Fruit fly (Drosophila melanogaster) whole organism, pupa: Measurements from ENCODE around the gene CG14431.

Experiments
- CG10348 ChIP-seq: fragments of 200-800 bp; sonication (Bioruptor generic); IDR thresholded peaks from 2 replicates; pipeline ENCODE4 v1.3.6; 2022; ENCODE audit warnings: missing biosample characterization, missing genetic modification characterization
- CG12605 ChIP-seq: fragments of 200-800 bp; sonication (Bioruptor generic); IDR thresholded peaks from 2 replicates; pipeline ENCODE4 v1.3.6; 2022; ENCODE audit warnings: missing biosample characterization, missing genetic modification characterization
- CG13204 ChIP-seq: fragments of 200-800 bp; sonication (Bioruptor generic); optimal IDR thresholded peaks from 2 replicates; lab custom pipeline; 2018; ENCODE audit warnings: missing biosample characterization, mild to moderate bottlenecking, missing genetic modification characterization, moderate library complexity
- CG14655 ChIP-seq: fragments of 200-800 bp; sonication (Bioruptor generic); optimal IDR thresholded peaks from 3 replicates; lab custom pipeline; 2017; ENCODE audit warnings: mild to moderate bottlenecking, missing biosample characterization, missing genetic modification reagents, missing genetic modification characterization
- CG15710 ChIP-seq: fragments of 200-800 bp; sonication (Bioruptor generic); optimal IDR thresholded peaks from 2 replicates; lab custom pipeline; 2018; ENCODE audit warnings: missing biosample characterization, mild to moderate bottlenecking, missing genetic modification characterization, moderate library complexity
- CG32121 ChIP-seq: fragments of 200-800 bp; sonication (Bioruptor generic); IDR thresholded peaks from 2 replicates; pipeline ENCODE4 v1.3.6; 2022; ENCODE audit warnings: missing biosample characterization, missing genetic modification characterization
- CG34367 ChIP-seq: fragments of 200-800 bp; sonication (Bioruptor generic); optimal IDR thresholded peaks from 2 replicates; lab custom pipeline; 2018; ENCODE audit warnings: missing biosample characterization, mild to moderate bottlenecking, missing genetic modification characterization
- CG4496 ChIP-seq: fragments of 200-800 bp; sonication (Bioruptor generic); IDR thresholded peaks from 3 replicates; pipeline ENCODE4 v1.3.6; 2022; ENCODE audit warnings: missing biosample characterization, missing genetic modification characterization
- CG8159 ChIP-seq: fragments of 200-800 bp; sonication (Bioruptor generic); optimal IDR thresholded peaks from 3 replicates; lab custom pipeline; 2018; ENCODE audit warnings: missing biosample characterization, mild to moderate bottlenecking, missing genetic modification characterization, moderate library complexity
- CG8301 ChIP-seq: fragments of 200-800 bp; sonication (Bioruptor generic); optimal IDR thresholded peaks from 2 replicates; lab custom pipeline; 2018; ENCODE audit warnings: missing biosample characterization, mild to moderate bottlenecking, missing genetic modification characterization
- CG9948 ChIP-seq: fragments of 200-800 bp; sonication (Bioruptor generic); optimal IDR thresholded peaks from 2 replicates; lab custom pipeline; 2018; ENCODE audit warnings: missing biosample characterization, mild to moderate bottlenecking, missing genetic modification characterization, moderate library complexity
- D1 ChIP-seq: fragments of 200-800 bp; sonication (Bioruptor generic); optimal IDR thresholded peaks from 2 replicates; lab custom pipeline; 2018; ENCODE audit warnings: missing biosample characterization, mild to moderate bottlenecking, missing genetic modification characterization, moderate library complexity
- EcR ChIP-seq: fragments of 200-800 bp; sonication (Bioruptor generic); optimal IDR thresholded peaks from 3 replicates; lab custom pipeline; 2019; ENCODE audit warnings: missing biosample characterization, missing genetic modification characterization, mild to moderate bottlenecking, moderate library complexity, missing genetic modification reagents
- Ets98B ChIP-seq: fragments of 200-800 bp; sonication (Bioruptor generic); IDR thresholded peaks from 2 replicates; pipeline ENCODE4 v1.3.6; 2022; ENCODE audit warnings: missing biosample characterization, missing genetic modification characterization
- Pif1A ChIP-seq: fragments of 200-800 bp; sonication (Bioruptor generic); optimal IDR thresholded peaks from 3 replicates; lab custom pipeline; 2016; ENCODE audit warnings: missing biosample characterization, missing genetic modification characterization
- Pif1B ChIP-seq: fragments of 200-800 bp; sonication (Bioruptor generic); optimal IDR thresholded peaks from 3 replicates; lab custom pipeline; 2016; ENCODE audit warnings: missing biosample characterization, missing genetic modification characterization
- Snoo ChIP-seq: fragments of 200-800 bp; sonication (Bioruptor generic); optimal IDR thresholded peaks from 3 replicates; lab custom pipeline; 2017; ENCODE audit warnings: missing biosample characterization, mild to moderate bottlenecking, missing genetic modification characterization, inconsistent platforms
- fd96Ca ChIP-seq: fragments of 200-800 bp; sonication (Bioruptor generic); IDR thresholded peaks from 3 replicates; pipeline ENCODE4 v1.3.6; 2022; ENCODE audit warnings: missing biosample characterization, missing genetic modification characterization
- gl ChIP-seq: fragments of 200-800 bp; sonication (Bioruptor generic); optimal IDR thresholded peaks from 2 replicates; lab custom pipeline; 2018; ENCODE audit warnings: missing biosample characterization, mild to moderate bottlenecking, missing genetic modification characterization
- rn ChIP-seq: fragments of 200-800 bp; sonication (Bioruptor generic); IDR thresholded peaks from 2 replicates; pipeline ENCODE4 v1.3.6; 2022; ENCODE audit warnings: missing biosample characterization, missing genetic modification characterization

The CG14431 gene

DNA sequence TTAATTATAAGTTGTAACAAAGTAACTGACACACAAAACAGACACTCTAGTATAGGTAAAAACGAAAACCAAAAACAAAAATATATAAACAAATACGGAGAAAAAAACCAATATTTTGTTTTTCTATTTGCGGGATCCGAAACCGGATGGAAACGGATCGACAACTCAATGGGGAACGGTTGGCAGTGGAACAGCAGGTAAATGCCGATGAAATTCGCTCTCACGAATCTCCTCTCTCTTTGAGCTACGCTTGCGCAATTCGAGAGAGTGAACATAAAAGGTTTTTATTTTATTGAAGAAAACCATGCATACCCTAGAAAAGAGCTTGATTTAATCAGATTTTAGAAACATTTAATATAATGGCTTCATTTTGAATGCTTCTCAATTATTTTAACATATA is 79.0 kb downstream of the CG14431 start:
- no peak for TF ChIP-seq CG15710 (tag; lab: Kevin White, UChicago)
- TF ChIP-seq CG8301 (tag; lab: Kevin White, UChicago), result no peak
- no peak for TF ChIP-seq Snoo (tag; lab: Kevin White, UChicago)
- no peak for TF ChIP-seq gl
- no peak for TF ChIP-seq D1 (tag; lab: Kevin White, UChicago)
- no peak for TF ChIP-seq rn
- no peak for TF ChIP-seq CG34367 (tag; lab: Kevin White, UChicago)
- no peak for TF ChIP-seq Ets98B (GFP tag; lab: Robert Waterston, UW)
- no peak for TF ChIP-seq CG13204 (GFP tag; lab: Kevin White, UChicago)
- TF ChIP-seq CG4496 (GFP tag; lab: Robert Waterston, UW), result no peak
- no peak for TF ChIP-seq CG8159
- no peak for TF ChIP-seq CG10348 (GFP tag; lab: Robert Waterston, UW)
- no peak for TF ChIP-seq CG14655 (GFP tag; lab: Kevin White, UChicago)

DNA sequence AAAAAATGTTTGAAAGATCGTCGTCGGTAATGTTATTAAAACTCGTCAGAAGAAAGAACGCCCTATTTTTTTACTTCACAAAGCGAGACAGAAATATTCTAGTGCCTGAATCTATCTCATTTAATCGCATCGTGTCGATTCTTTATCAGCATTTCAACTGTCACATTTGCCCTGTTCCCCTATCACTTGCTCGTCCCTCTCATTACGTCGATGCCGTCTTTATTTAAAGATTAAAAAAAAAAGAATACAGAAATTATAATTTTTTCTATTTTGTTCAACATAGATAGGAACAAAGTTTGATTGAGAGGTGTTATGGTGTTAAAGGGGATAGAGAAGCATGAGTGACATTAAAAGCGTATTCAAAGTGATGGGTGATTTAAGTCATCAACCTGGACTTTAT is 80.0 kb downstream of the CG14431 start:
- TF ChIP-seq CG10348 (GFP tag; lab: Robert Waterston, UW) (no peak), EcR (GFP tag; lab: Kevin White, UChicago) (no peak), rn (no peak), CG8301 (tag; lab: Kevin White, UChicago) (no peak), Pif1A (GFP tag; lab: Kevin White, UChicago) (no peak), D1 (tag; lab: Kevin White, UChicago) (no peak), CG14655 (GFP tag; lab: Kevin White, UChicago) (peak; percentile 19), CG9948 (tag; lab: Kevin White, UChicago) (no peak), CG32121 (GFP tag; lab: Robert Waterston, UW) (no peak), Snoo (tag; lab: Kevin White, UChicago) (no peak), CG15710 (tag; lab: Kevin White, UChicago) (no peak), Ets98B (GFP tag; lab: Robert Waterston, UW) (no peak), CG12605 (GFP tag; lab: Robert Waterston, UW) (peak; percentile 25; the same call in 1 of the 2 replicates), CG34367 (tag; lab: Kevin White, UChicago) (no peak), Pif1B (GFP tag; lab: Kevin White, UChicago) (no peak), CG4496 (GFP tag; lab: Robert Waterston, UW) (no peak)

DNA sequence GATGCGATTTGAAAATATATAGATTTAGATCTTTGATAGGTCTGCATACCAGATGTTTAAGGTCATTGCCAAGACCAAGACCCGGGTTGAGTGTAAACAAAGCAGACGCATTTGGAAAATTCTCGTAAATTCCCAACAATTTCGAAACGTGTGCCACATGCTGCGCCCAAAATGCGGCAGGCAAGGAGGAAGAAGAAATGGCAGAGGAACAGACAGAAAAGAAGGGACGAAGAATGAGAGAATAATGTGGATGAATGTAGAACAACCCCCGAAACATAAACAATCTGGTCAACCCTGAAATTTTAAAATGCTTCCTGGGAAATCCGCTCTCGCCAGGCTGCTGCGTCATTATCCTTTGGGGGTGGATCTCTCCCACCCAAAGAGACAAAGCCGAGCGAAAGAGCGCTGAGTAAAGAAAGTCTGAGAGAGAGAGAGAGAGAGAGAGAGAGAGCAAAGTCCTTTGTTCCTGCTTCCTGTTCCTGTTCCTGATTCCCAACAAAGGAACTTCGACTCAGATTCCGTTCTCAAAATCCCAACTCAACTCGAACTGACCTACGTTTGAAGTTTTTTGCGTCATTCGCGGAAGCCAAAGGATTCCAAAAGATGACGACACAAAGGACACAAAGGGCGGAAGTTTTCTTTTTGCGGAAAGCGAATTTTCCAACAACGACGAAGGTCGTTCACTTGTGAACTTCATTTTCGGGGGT is 80.7 kb downstream of the CG14431 start:
- TF ChIP-seq CG9948 (tag; lab: Kevin White, UChicago) (no peak), gl (no peak), CG8159 (no peak), CG32121 (GFP tag; lab: Robert Waterston, UW) (no peak), CG34367 (tag; lab: Kevin White, UChicago) (no peak), CG4496 (GFP tag; lab: Robert Waterston, UW) (no peak), EcR (GFP tag; lab: Kevin White, UChicago) (no peak), CG8301 (tag; lab: Kevin White, UChicago) (no peak)
- TF ChIP-seq, all 21 proteins: peak for 0

DNA sequence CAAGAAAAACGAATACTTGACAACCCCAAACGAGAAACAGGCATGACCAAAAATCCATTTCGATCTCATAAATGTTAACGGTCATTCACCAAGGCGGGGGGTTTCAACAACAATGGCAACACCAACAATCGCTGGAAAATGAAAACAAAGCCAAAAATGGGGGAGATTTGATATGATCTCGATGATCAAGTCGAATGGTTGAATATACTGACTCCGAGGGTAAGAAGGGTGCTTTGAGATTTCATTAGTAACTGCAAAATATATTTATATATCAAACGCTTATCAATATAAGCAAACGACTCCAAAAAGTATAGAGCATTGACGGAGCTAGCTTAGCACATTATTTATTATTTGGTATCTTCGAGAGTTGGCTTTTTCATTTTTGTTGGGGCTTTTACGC is 82.0 kb downstream of the CG14431 start:
- peak; percentile 38 for TF ChIP-seq CG14655 (GFP tag; lab: Kevin White, UChicago)
- TF ChIP-seq Snoo (tag; lab: Kevin White, UChicago), result peak; percentile 20
- no peak for TF ChIP-seq CG12605 (GFP tag; lab: Robert Waterston, UW)
- no peak for TF ChIP-seq CG10348 (GFP tag; lab: Robert Waterston, UW)
- TF ChIP-seq CG8301 (tag; lab: Kevin White, UChicago), result peak; percentile 22
- TF ChIP-seq rn, result no peak

DNA sequence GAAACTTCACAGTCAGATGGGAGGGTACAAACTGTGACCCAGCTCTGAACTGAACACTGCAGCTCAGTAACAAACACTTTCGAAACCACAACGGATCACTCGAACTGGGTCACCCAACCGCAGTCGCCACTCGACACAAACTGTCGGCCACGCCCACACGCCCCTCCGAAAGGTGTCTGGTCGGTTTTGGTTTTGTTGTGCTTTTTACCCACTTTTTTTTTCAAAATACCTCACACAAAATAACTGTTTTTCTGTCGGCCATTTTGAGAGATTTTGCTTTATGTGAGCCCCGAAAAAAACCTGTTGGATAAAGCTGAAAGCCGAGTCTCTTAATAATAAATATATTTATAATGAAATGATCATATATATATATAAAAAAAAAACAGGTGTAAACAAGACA is 83.2 kb downstream of the CG14431 start, which contains the start of gene ogre:
TSS of gene ogre (minus strand) at position 33 of the 400 bp plus-strand sequence.
- TF ChIP-seq EcR (GFP tag; lab: Kevin White, UChicago), result peak; percentile 46
- peak; percentile 29 for TF ChIP-seq Snoo (tag; lab: Kevin White, UChicago)
- TF ChIP-seq Ets98B (GFP tag; lab: Robert Waterston, UW), result no peak
- no peak for TF ChIP-seq CG15710 (tag; lab: Kevin White, UChicago)
- TF ChIP-seq CG4496 (GFP tag; lab: Robert Waterston, UW), result peak; percentile 39; the same call in 1 of the 3 replicates

DNA sequence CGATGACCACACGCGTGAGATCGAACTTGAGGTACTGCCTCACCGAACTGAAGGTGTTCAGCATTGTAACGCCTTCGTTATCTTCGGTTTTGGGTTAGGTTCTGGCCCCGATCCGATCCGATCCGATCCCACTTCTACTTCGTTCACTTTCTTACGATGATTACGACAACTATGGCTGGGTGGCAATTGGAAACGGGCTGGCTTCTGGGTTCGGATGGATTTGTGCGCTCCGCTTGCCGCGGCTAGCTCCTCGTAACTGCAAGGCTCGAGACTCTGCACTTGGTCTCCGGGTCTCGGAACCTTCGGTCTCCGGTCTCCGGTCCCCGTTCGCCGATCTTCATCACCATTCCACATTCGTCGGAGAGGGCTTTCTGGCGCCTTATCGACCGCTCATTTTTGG is 85.3 kb downstream of the CG14431 start, which contains the start of gene Inx7:
TSS of gene Inx7 (minus strand) at position 263 of the 400 bp plus-strand sequence.
- TF ChIP-seq Snoo (tag; lab: Kevin White, UChicago) (no peak), CG12605 (GFP tag; lab: Robert Waterston, UW) (no peak), CG13204 (GFP tag; lab: Kevin White, UChicago) (no peak), EcR (GFP tag; lab: Kevin White, UChicago) (no peak), CG8159 (no peak), D1 (tag; lab: Kevin White, UChicago) (no peak), CG14655 (GFP tag; lab: Kevin White, UChicago) (no peak), CG15710 (tag; lab: Kevin White, UChicago) (no peak), CG10348 (GFP tag; lab: Robert Waterston, UW) (no peak), fd96Ca (GFP tag; lab: Robert Waterston, UW) (no peak), CG32121 (GFP tag; lab: Robert Waterston, UW) (no peak)
